Fruit fly (Drosophila melanogaster) whole organism, embryonic: ENCODE measurements around the gene beat-Ib.

ENCODE experiments used
- Antp ChIP-seq: fragments of 200-800 bp; sonication (Bioruptor generic); optimal IDR thresholded peaks from 3 replicates; lab custom pipeline; 2016; ENCODE audit warnings: missing biosample characterization, missing genetic modification characterization
- B-H1 ChIP-seq: fragments of 200-800 bp; sonication (Bioruptor generic); IDR thresholded peaks from 3 replicates; pipeline ENCODE4 v1.3.6; 2022; ENCODE audit warnings: missing biosample characterization, missing genetic modification characterization
- Bdp1 ChIP-seq: fragments of 200-800 bp; sonication (Bioruptor generic); optimal IDR thresholded peaks from 3 replicates; lab custom pipeline; 2016; ENCODE audit warnings: missing biosample characterization, missing genetic modification characterization
- CG10543 ChIP-seq: fragments of 200-800 bp; sonication (Bioruptor generic); optimal IDR thresholded peaks from 3 replicates; lab custom pipeline; 2017; ENCODE audit warnings: missing biosample characterization, mild to moderate bottlenecking, missing genetic modification characterization, moderate library complexity
- CG10979 ChIP-seq: fragments of 200-800 bp; sonication (Bioruptor generic); optimal IDR thresholded peaks from 2 replicates; lab custom pipeline; 2018; ENCODE audit warnings: missing biosample characterization, mild to moderate bottlenecking, missing genetic modification characterization, moderate library complexity
- CG12071 ChIP-seq: fragments of 200-800 bp; sonication (Bioruptor generic); optimal IDR thresholded peaks from 3 replicates; lab custom pipeline; 2018; ENCODE audit warnings: missing biosample characterization, mild to moderate bottlenecking, missing genetic modification characterization
- CG12219 ChIP-seq: fragments of 200-800 bp; sonication (Bioruptor generic); optimal IDR thresholded peaks from 3 replicates; lab custom pipeline; 2018; ENCODE audit warnings: missing biosample characterization, mild to moderate bottlenecking, missing genetic modification characterization
- CG13287 ChIP-seq: fragments of 200-800 bp; sonication (Bioruptor generic); IDR thresholded peaks from 2 replicates; pipeline ENCODE4 v1.3.6; 2022; ENCODE audit warnings: missing biosample characterization, missing genetic modification characterization; ENCODE audit not compliant: partially characterized antibody
- CG13296 ChIP-seq: fragments of 200-800 bp; sonication (Bioruptor generic); optimal IDR thresholded peaks from 3 replicates; lab custom pipeline; 2018; ENCODE audit warnings: missing biosample characterization, mild to moderate bottlenecking, missing genetic modification characterization
- CG13424 ChIP-seq: fragments of 200-800 bp; sonication (Bioruptor generic); optimal IDR thresholded peaks from 2 replicates; lab custom pipeline; 2019; ENCODE audit warnings: missing biosample characterization, mild to moderate bottlenecking, missing genetic modification characterization, moderate library complexity
- CG14441 ChIP-seq: fragments of 200-800 bp; sonication (Bioruptor generic); IDR thresholded peaks from 2 replicates; pipeline ENCODE4 v1.3.6; 2022; ENCODE audit warnings: missing biosample characterization, missing genetic modification characterization
- CG15269 ChIP-seq: fragments of 200-800 bp; sonication (Bioruptor generic); optimal IDR thresholded peaks from 2 replicates; lab custom pipeline; 2018; ENCODE audit warnings: missing biosample characterization, mild to moderate bottlenecking, missing genetic modification characterization, moderate library complexity
- CG17385 ChIP-seq: fragments of 200-800 bp; sonication (Bioruptor generic); optimal IDR thresholded peaks from 3 replicates; lab custom pipeline; 2018; ENCODE audit warnings: missing biosample characterization, mild to moderate bottlenecking, missing genetic modification characterization
- CG17568 ChIP-seq: fragments of 200-800 bp; sonication (Bioruptor generic); optimal IDR thresholded peaks from 2 replicates; lab custom pipeline; 2018; ENCODE audit warnings: missing biosample characterization, mild to moderate bottlenecking, missing genetic modification characterization, moderate library complexity
- CG18011 ChIP-seq: fragments of 200-800 bp; sonication (Bioruptor generic); optimal IDR thresholded peaks from 2 replicates; lab custom pipeline; 2017; ENCODE audit warnings: missing biosample characterization, missing genetic modification characterization, mild to moderate bottlenecking, moderate library complexity, missing genotype
- CG18599 ChIP-seq: fragments of 200-800 bp; sonication (Bioruptor generic); optimal IDR thresholded peaks from 3 replicates; lab custom pipeline; 2017; ENCODE audit warnings: missing biosample characterization, missing genetic modification characterization, mild to moderate bottlenecking, moderate library complexity, missing genetic modification reagents
- CG2678 ChIP-seq: fragments of 200-800 bp; sonication (Bioruptor generic); optimal IDR thresholded peaks from 3 replicates; lab custom pipeline; 2019; ENCODE audit warnings: missing biosample characterization, mild to moderate bottlenecking, missing genetic modification characterization, moderate library complexity
- CG30403 ChIP-seq: fragments of 200-800 bp; sonication (Bioruptor generic); optimal IDR thresholded peaks from 3 replicates; lab custom pipeline; 2016; ENCODE audit warnings: missing biosample characterization, missing genetic modification characterization
- CG34224 ChIP-seq: fragments of 200-800 bp; sonication (Bioruptor generic); IDR thresholded peaks from 3 replicates; pipeline ENCODE4 v1.3.6; 2022; ENCODE audit warnings: missing biosample characterization, missing genetic modification characterization; ENCODE audit not compliant: partially characterized antibody
- CG34422 ChIP-seq: fragments of 200-800 bp; sonication (Bioruptor generic); IDR thresholded peaks from 3 replicates; pipeline ENCODE4 v1.3.6; 2022; ENCODE audit warnings: missing biosample characterization, missing genetic modification characterization
- Drgx ChIP-seq: fragments of 200-800 bp; sonication (Bioruptor generic); IDR thresholded peaks from 2 replicates; pipeline ENCODE4 v1.3.6; 2022; ENCODE audit warnings: missing biosample characterization, missing genetic modification characterization
- E2f1 ChIP-seq: fragments of 200-800 bp; sonication (Bioruptor generic); IDR thresholded peaks from 2 replicates; pipeline ENCODE4 v1.3.6; 2022; ENCODE audit warnings: missing biosample characterization, missing genetic modification characterization
- Ets97D ChIP-seq: fragments of 200-800 bp; sonication (Bioruptor generic); optimal IDR thresholded peaks from 3 replicates; lab custom pipeline; 2016; ENCODE audit warnings: missing biosample characterization, missing genetic modification characterization
- Hmr ChIP-seq: fragments of 200-800 bp; sonication (Bioruptor generic); optimal IDR thresholded peaks from 3 replicates; lab custom pipeline; 2017; ENCODE audit warnings: mild to moderate bottlenecking, missing biosample characterization, missing genetic modification reagents, missing genetic modification characterization
- MESR4 ChIP-seq: fragments of 200-800 bp; sonication (Bioruptor generic); optimal IDR thresholded peaks from 2 replicates; lab custom pipeline; 2018; ENCODE audit warnings: missing biosample characterization, mild to moderate bottlenecking, missing genetic modification characterization, moderate library complexity
- Nf-YC ChIP-seq: fragments of 200-800 bp; optimal IDR thresholded peaks from 3 replicates; lab custom pipeline; 2019; ENCODE audit warnings: missing biosample characterization, mild to moderate bottlenecking, missing genetic modification characterization, moderate library complexity
- NfI ChIP-seq: fragments of 200-800 bp; sonication (Bioruptor generic); optimal IDR thresholded peaks from 3 replicates; lab custom pipeline; 2018; ENCODE audit warnings: missing biosample characterization, mild to moderate bottlenecking, missing genetic modification characterization, moderate library complexity
- Sox102F ChIP-seq: fragments of 200-800 bp; sonication (Bioruptor generic); optimal IDR thresholded peaks from 2 replicates; lab custom pipeline; 2018; ENCODE audit warnings: missing biosample characterization, mild to moderate bottlenecking, missing genetic modification characterization, moderate library complexity
- Tbp ChIP-seq: fragments of >200 bp; optimal IDR thresholded peaks from 2 replicates; lab custom pipeline; 2018; ENCODE audit warnings: missing biosample characterization, missing genetic modification characterization
- ase ChIP-seq: fragments of 200-800 bp; sonication (Bioruptor generic); IDR thresholded peaks from 3 replicates; pipeline ENCODE4 v1.3.6; 2022; ENCODE audit warnings: missing biosample characterization, missing genetic modification characterization
- cato ChIP-seq: fragments of 200-800 bp; sonication (Bioruptor generic); optimal IDR thresholded peaks from 2 replicates; lab custom pipeline; 2016; ENCODE audit warnings: missing biosample characterization, missing genetic modification characterization, borderline replicate concordance
- fru ChIP-seq: fragments of >200 bp; optimal IDR thresholded peaks from 2 replicates; lab custom pipeline; 2017
- ftz-f1 ChIP-seq: fragments of 200-800 bp; sonication (Bioruptor generic); optimal IDR thresholded peaks from 2 replicates; lab custom pipeline; 2016; ENCODE audit warnings: missing biosample characterization, missing genetic modification characterization
- gce ChIP-seq: fragments of 200-800 bp; sonication (Bioruptor generic); IDR thresholded peaks from 3 replicates; pipeline ENCODE4 v1.3.6; 2022; ENCODE audit warnings: missing biosample characterization, missing genetic modification characterization
- gfzf ChIP-seq: fragments of 200-800 bp; sonication (Bioruptor generic); optimal IDR thresholded peaks from 2 replicates; lab custom pipeline; 2016; ENCODE audit warnings: missing biosample characterization, mild to moderate bottlenecking, missing genetic modification characterization, moderate library complexity
- grau ChIP-seq: fragments of 200-800 bp; optimal IDR thresholded peaks from 3 replicates; lab custom pipeline; 2019; ENCODE audit warnings: missing biosample characterization, mild to moderate bottlenecking, missing genetic modification characterization, moderate library complexity
- gro ChIP-seq: fragments of 200-800 bp; sonication (Bioruptor generic); optimal IDR thresholded peaks from 2 replicates; lab custom pipeline; 2016; ENCODE audit warnings: missing biosample characterization, missing genetic modification characterization
- her ChIP-seq: fragments of 200-800 bp; sonication (Bioruptor generic); optimal IDR thresholded peaks from 2 replicates; lab custom pipeline; 2016; ENCODE audit warnings: missing biosample characterization, missing genetic modification characterization
- maf-S ChIP-seq: fragments of 200-800 bp; sonication (Bioruptor generic); optimal IDR thresholded peaks from 2 replicates; lab custom pipeline; 2016; ENCODE audit warnings: missing biosample characterization, missing genetic modification characterization
- mam ChIP-seq: fragments of 200-800 bp; sonication (Bioruptor generic); optimal IDR thresholded peaks from 3 replicates; lab custom pipeline; 2016; ENCODE audit warnings: missing biosample characterization, missing genetic modification characterization
- otp ChIP-seq: fragments of 200-800 bp; sonication (Bioruptor generic); IDR thresholded peaks from 3 replicates; pipeline ENCODE4, ENCODE4 v1.3.6; 2022; ENCODE audit warnings: missing biosample characterization, missing genetic modification characterization
- pan ChIP-seq, 4 experiments: fragments of >200 bp in 3 of 4; fragments of 200-800 bp in 1 of 4; sonication (Bioruptor generic) in 1 of 4; optimal IDR thresholded peaks in 3 of 4; IDR thresholded peaks in 1 of 4; 2 replicates each; pipeline versions ENCODE4 v1.3.6 to Lab custom; 2017 to 2022; ENCODE audit warnings: missing biosample characterization in 2 of 4, missing genetic modification characterization in 2 of 4, mixed read lengths in 1 of 4
- pros ChIP-seq: fragments of 200-800 bp; sonication (Bioruptor generic); optimal IDR thresholded peaks from 3 replicates; lab custom pipeline; 2019; ENCODE audit warnings: missing biosample characterization, mild to moderate bottlenecking, missing genetic modification characterization, moderate library complexity
- row ChIP-seq: fragments of 200-800 bp; sonication (Bioruptor generic); IDR thresholded peaks from 3 replicates; pipeline ENCODE4 v1.3.6; 2022; ENCODE audit warnings: missing biosample characterization, missing genetic modification characterization
- sd ChIP-seq: fragments of 200-800 bp; sonication (Bioruptor generic); optimal IDR thresholded peaks from 3 replicates; lab custom pipeline; 2018; ENCODE audit warnings: missing biosample characterization, mild to moderate bottlenecking, missing genetic modification characterization, moderate library complexity
- seq ChIP-seq: fragments of 200-800 bp; sonication (Bioruptor generic); IDR thresholded peaks from 2 replicates; pipeline ENCODE4 v1.3.6; 2022; ENCODE audit warnings: missing biosample characterization, missing genetic modification characterization
- sob ChIP-seq: fragments of 200-800 bp; sonication (Bioruptor generic); IDR thresholded peaks from 2 replicates; pipeline ENCODE4 v1.3.6; 2022; ENCODE audit warnings: missing biosample characterization, missing genetic modification characterization
- sug ChIP-seq: fragments of 200-800 bp; optimal IDR thresholded peaks from 2 replicates; lab custom pipeline; 2019; ENCODE audit warnings: missing biosample characterization, mild to moderate bottlenecking, missing genetic modification characterization, moderate library complexity
- tx ChIP-seq: fragments of 200-800 bp; sonication (Bioruptor generic); optimal IDR thresholded peaks from 2 replicates; lab custom pipeline; 2016; ENCODE audit warnings: missing biosample characterization, missing genetic modification characterization
- unc-4 ChIP-seq: fragments of 200-800 bp; sonication (Bioruptor generic); IDR thresholded peaks from 2 replicates; pipeline ENCODE4 v1.3.6; 2022; ENCODE audit warnings: missing biosample characterization, missing genetic modification characterization; ENCODE audit not compliant: partially characterized antibody

beat-Ib gene

dm6 chr2L:15909826-15910225, 52.4 kb downstream of the beat-Ib start (continued):
- TF ChIP-seq sd (tag; lab: Kevin White, UChicago): peak; percentile 87
- TF ChIP-seq CG12219 (GFP tag; lab: Kevin White, UChicago): peak; percentile 12
- no peak for TF ChIP-seq CG18011 (GFP tag; lab: Kevin White, UChicago)
- no peak for TF ChIP-seq otp (GFP tag; lab: Robert Waterston, UW)
- no peak for TF ChIP-seq Bdp1 (GFP tag; lab: Kevin White, UChicago)
- TF ChIP-seq CG10979 (tag; lab: Kevin White, UChicago): no peak
- TF ChIP-seq CG13296 (GFP tag; lab: Kevin White, UChicago): peak; percentile 69
- peak; percentile 49 for TF ChIP-seq CG14441
- no peak for TF ChIP-seq Ets97D
- peak; percentile 15; the same call in 1 of the 3 replicates for TF ChIP-seq row (GFP tag; lab: Robert Waterston, UW)
- TF ChIP-seq pros (GFP tag; lab: Kevin White, UChicago): peak; percentile 13
- peak; percentile 90 for TF ChIP-seq CG34422
- TF ChIP-seq sob: no peak
- peak; percentile 9 for TF ChIP-seq Nf-YC (tag; lab: Kevin White, UChicago)
- peak; percentile 4 for TF ChIP-seq grau (tag; lab: Kevin White, UChicago)
- TF ChIP-seq CG15269 (tag; lab: Kevin White, UChicago): peak; percentile 83
- peak; percentile 94 for TF ChIP-seq CG10543 (GFP tag; lab: Kevin White, UChicago)
- TF ChIP-seq maf-S: no peak
- TF ChIP-seq B-H1 (GFP tag; lab: Robert Waterston, UW): peak; percentile 11; the same call in 1 of the 3 replicates
- peak; percentile 43 for TF ChIP-seq CG13287 (GFP tag; lab: Robert Waterston, UW)
- TF ChIP-seq CG2678 (tag; lab: Kevin White, UChicago): peak; percentile 32
- TF ChIP-seq CG34224 (GFP tag; lab: Robert Waterston, UW): peak; percentile 53; the same call in 1 of the 3 replicates
- TF ChIP-seq CG17385 (GFP tag; lab: Kevin White, UChicago): peak; percentile 5
- TF ChIP-seq Antp (GFP tag; lab: Kevin White, UChicago): no peak
- peak; percentile 50 for TF ChIP-seq gro
- TF ChIP-seq MESR4 (GFP tag; lab: Kevin White, UChicago): no peak
- TF ChIP-seq NfI (GFP tag; lab: Kevin White, UChicago): peak; percentile 33
- peak; percentile 86 for TF ChIP-seq sug (tag; lab: Kevin White, UChicago)
- peak; percentile 11 for TF ChIP-seq CG13424 (tag; lab: Kevin White, UChicago)
- peak; percentile 96 for TF ChIP-seq ftz-f1 (GFP tag; lab: Kevin White, UChicago)
- TF ChIP-seq Drgx: no peak
- TF ChIP-seq CG17568: no peak
- TF ChIP-seq Tbp: no peak
- TF ChIP-seq gce (GFP tag; lab: Robert Waterston, UW): no peak
- peak; percentile 32; the same call in 1 of the 2 replicates for TF ChIP-seq unc-4
- peak; percentile 45; the same call in 1 of the 2 replicates for TF ChIP-seq E2f1 (GFP tag; lab: Robert Waterston, UW)
- no peak for TF ChIP-seq CG30403 (GFP tag; lab: Kevin White, UChicago)
- TF ChIP-seq fru (lab: Kevin White, UChicago): no peak
- TF ChIP-seq ase (GFP tag; lab: Robert Waterston, UW): 0 out of 3 replicates have a peak, but pooled peaks have one; percentile 38
- TF ChIP-seq her: peak; percentile 37
- no peak for TF ChIP-seq tx (GFP tag; lab: Kevin White, UChicago)
- peak; percentile 35 for TF ChIP-seq Hmr
- no peak for TF ChIP-seq pan (optimal IDR thresholded peaks at IDR 0.05; lab: Kevin White, UChicago)
- TF ChIP-seq pan (GFP tag; optimal IDR thresholded peaks at IDR 0.05 in 1 of 2, IDR thresholded peaks at IDR 0.05 in 1 of 2): peak in 1 of 2 experiments; percentile 55
- TF ChIP-seq mam (GFP tag; lab: Kevin White, UChicago): no peak
- TF ChIP-seq CG12071 (GFP tag; lab: Kevin White, UChicago): peak; percentile 54
- TF ChIP-seq Sox102F: no peak
- no peak for TF ChIP-seq gfzf (GFP tag; lab: Kevin White, UChicago)
- TF ChIP-seq seq (GFP tag; lab: Robert Waterston, UW): peak; percentile 47; the same call in 1 of the 2 replicates
- TF ChIP-seq cato (GFP tag; lab: Kevin White, UChicago): no peak
- TF ChIP-seq CG18599: peak; percentile 1
